Fruit fly (Drosophila melanogaster): ENCODE results near the gene Art4.
A peak's percentile ranks its signal among the peaks of the same experiment; 100 is the strongest.

dm6 chr3R:9949903-9950302 lies 36.0 kb downstream of the Art4 start:
- TF ChIP-seq fd96Ca (GFP tag; IDR thresholded peaks at IDR 0.05): no peak
- TF ChIP-seq gl (tag; optimal IDR thresholded peaks at IDR 0.05): peak; percentile 3
- TF ChIP-seq rn (GFP tag; IDR thresholded peaks at IDR 0.05): no peak
- no peak for TF ChIP-seq CG10348 (GFP tag; IDR thresholded peaks at IDR 0.05)
- peak; percentile 39 for TF ChIP-seq CG14655 (GFP tag; optimal IDR thresholded peaks at IDR 0.05)
- no peak for TF ChIP-seq CG15710 (tag; optimal IDR thresholded peaks at IDR 0.05)
- peak; percentile 55 for TF ChIP-seq CG12605 (GFP tag; IDR thresholded peaks at IDR 0.05)
- no peak for TF ChIP-seq CG8301 (tag; optimal IDR thresholded peaks at IDR 0.05)
- peak; percentile 66 for TF ChIP-seq Ets98B (GFP tag; IDR thresholded peaks at IDR 0.05)
- TF ChIP-seq D1 (tag; optimal IDR thresholded peaks at IDR 0.05): no peak
